Worm (Caenorhabditis elegans): Measurements from ENCODE around the gene mrps-25.

- TF ChIP-seq ctbp-1 (GFP tag; IDR thresholded peaks at IDR 0.05) (no peak), mdl-1 (tag; optimal IDR thresholded peaks at IDR 0.05) (no peak), lin-15B (tag; optimal IDR thresholded peaks at IDR 0.05) (no peak), zag-1 (tag; optimal IDR thresholded peaks at IDR 0.05) (no peak), madf-9 (GFP tag; conservative IDR thresholded peaks at IDR 0.05) (peak; percentile 48; the same call in 1 of the 2 replicates), jun-1 (tag; optimal IDR thresholded peaks at IDR 0.05) (no peak), unc-39 (tag; optimal IDR thresholded peaks at IDR 0.05) (no peak), fos-1 (tag; optimal IDR thresholded peaks at IDR 0.05) (no peak), mxl-3 (GFP tag; optimal IDR thresholded peaks at IDR 0.05) (peak; percentile 12), tra-1 (GFP tag; IDR thresholded peaks at IDR 0.05) (no peak), pha-4 (GFP tag; IDR thresholded peaks at IDR 0.05) (no peak; the same call in 1 of the 2 replicates), pha-4 (tag; optimal IDR thresholded peaks at IDR 0.05) (no peak), mep-1 (tag; optimal IDR thresholded peaks at IDR 0.05) (no peak)
Measured at ce11 chrIV:1065569-1065968, 8.9 kb downstream of the mrps-25 start.
